Fruit fly (Drosophila melanogaster) whole organism, larva: ENCODE results near the gene drpr.
A peak's percentile ranks its signal among the peaks of the same experiment; 100 is the strongest.

Source experiments
- noc ChIP-seq: fragments of 200-800 bp; sonication (Bioruptor generic); optimal IDR thresholded peaks from 3 replicates; lab custom pipeline; 2019; ENCODE audit warnings: missing biosample characterization, mild to moderate bottlenecking, missing genetic modification characterization, moderate library complexity

The drpr gene

dm6 chr3L:1730873-1731272 lies at the start of gene drpr:
TSS of gene drpr (minus strand) at chr3L:1731107.
- TF ChIP-seq noc (tag; lab: Kevin White, UChicago): peak; percentile 5

DNA sequence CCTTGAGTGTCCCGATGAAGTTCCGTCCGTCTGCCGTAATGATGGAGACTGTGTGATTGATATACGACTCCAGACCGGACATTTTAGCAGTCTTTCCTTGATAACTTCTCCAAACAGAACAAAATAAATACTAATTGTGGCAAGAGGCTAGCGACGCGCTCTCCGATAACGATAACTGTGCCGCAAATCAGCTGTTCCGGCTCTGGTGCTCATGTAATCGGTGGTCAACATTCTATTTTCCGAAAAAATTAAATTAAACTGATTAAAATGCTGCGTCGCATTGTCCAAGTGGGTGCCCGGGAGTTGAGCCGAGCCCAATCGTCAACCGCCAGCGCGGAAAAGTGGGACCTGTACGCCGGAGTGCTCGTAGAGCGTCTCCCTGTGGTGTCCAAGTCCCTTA lies 46.3 kb upstream of the drpr start, which contains the start of the genes CG2021 and mRpL46:
TSS of gene CG2021 (minus strand) at position 163 of the 400 bp plus-strand sequence.
TSS of gene mRpL46 (plus strand) at position 191 of the 400 bp plus-strand sequence.
- TF ChIP-seq noc (tag; lab: Kevin White, UChicago): no peak

- peak; percentile 80 for TF ChIP-seq noc (tag; lab: Kevin White, UChicago)
Measured at dm6 chr3L:1774713-1775648, 44.1 kb upstream of the drpr start, which contains the start of the genes CG13933 and PolD2. TSS of gene CG13933 (minus strand) at chr3L:1775147. TSS of gene PolD2 (plus strand) at chr3L:1775633.

DNA sequence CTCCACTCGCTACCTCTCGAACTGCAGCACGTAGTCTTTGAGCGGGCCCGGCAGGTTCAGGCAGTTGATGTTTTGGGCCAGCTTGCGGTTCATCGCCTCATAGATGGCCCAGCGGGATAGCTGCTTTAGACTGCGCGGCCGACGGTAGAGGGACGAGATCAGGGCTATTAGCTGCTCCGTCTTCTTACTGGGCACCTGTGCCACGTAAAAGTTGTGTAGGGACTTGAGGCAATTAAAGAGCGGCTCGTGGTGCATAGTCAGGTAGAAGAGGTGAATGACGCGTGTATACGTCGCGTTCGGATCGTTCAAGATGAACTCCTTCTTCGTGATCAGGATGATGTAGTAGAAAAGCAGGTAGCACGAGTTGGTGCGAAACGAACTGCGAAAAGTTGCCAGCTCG lies 41.7 kb upstream of the drpr start:
- TF ChIP-seq noc (tag; lab: Kevin White, UChicago): no peak

- no peak for TF ChIP-seq noc (tag; lab: Kevin White, UChicago)
Measured at dm6 chr3L:1771658-1772057, 40.8 kb upstream of the drpr start, which contains the start of gene Dhc62B. TSS of gene Dhc62B (minus strand) at chr3L:1771758.

DNA sequence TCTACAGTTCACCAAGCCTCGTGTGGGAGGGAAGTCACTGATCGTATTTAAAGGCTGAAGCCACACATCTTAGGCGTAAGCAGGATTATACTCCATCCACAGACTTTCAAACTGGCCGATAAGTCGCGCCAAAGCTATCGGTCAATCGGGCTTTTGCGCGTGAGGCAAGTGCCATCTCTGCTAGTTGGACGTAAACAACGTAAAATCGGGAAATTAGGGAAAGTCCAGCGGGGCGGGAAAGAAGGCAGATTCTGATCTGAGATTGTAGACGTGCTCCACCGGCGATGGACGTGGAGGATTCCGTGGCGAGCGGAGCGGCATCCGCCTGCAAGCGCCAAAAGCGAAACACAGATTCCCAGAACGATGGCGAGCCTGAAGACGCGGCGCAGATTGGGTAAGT lies 25.2 kb upstream of the drpr start, which contains the start of gene CG8001:
TSS of gene CG8001 (plus strand) at position 17 of the 400 bp plus-strand sequence.
- no peak for TF ChIP-seq noc (tag; lab: Kevin White, UChicago)

dm6 chr3L:1755458-1755984 lies 24.6 kb upstream of the drpr start, which contains the start of gene Cht2:
TSS of gene Cht2 (minus strand) at chr3L:1755934.
- no peak for TF ChIP-seq noc (tag; lab: Kevin White, UChicago)

DNA sequence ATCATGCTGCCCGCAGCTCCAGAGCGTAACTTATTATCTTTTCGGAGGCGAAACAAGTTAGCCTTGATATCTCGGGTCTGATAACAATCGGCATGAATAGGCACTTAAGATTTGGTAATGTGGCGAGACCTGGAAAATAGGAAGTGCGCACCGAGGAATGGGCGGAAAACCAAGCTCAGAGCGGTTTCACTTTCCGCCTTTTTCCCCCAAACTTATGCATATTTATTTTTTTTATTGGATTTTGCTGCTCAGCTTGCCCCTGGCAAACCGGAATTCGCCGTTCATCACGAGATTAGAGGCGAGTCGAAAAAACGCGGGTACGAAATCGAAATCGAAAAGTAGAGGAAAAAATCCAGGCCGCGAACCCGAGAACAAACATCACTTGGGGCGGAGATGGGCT lies 24.0 kb upstream of the drpr start:
- TF ChIP-seq noc (tag; lab: Kevin White, UChicago): no peak

dm6 chr3L:1754262-1754661 lies 23.4 kb upstream of the drpr start:
- no peak for TF ChIP-seq noc (tag; lab: Kevin White, UChicago)

DNA sequence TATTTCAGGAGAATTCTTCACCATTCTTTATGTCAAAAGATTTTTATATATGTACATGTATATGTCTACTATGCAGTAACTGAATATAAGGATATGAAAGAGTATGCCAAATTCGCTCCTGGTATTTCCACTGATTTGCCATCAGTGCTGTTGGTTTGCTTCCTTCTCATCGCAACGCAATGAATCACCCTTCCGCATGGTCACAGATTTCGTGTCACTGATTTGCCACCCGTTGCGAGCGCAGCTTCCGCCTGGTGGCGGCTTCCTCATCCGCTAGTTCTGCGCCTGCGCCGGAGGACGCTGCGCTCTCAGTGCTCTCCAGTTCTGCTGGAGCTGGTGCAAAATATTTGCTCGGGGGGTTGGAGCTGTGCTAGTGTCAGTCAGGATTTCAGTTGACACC lies 17.3 kb upstream of the drpr start:
- no peak for TF ChIP-seq noc (tag; lab: Kevin White, UChicago)

DNA sequence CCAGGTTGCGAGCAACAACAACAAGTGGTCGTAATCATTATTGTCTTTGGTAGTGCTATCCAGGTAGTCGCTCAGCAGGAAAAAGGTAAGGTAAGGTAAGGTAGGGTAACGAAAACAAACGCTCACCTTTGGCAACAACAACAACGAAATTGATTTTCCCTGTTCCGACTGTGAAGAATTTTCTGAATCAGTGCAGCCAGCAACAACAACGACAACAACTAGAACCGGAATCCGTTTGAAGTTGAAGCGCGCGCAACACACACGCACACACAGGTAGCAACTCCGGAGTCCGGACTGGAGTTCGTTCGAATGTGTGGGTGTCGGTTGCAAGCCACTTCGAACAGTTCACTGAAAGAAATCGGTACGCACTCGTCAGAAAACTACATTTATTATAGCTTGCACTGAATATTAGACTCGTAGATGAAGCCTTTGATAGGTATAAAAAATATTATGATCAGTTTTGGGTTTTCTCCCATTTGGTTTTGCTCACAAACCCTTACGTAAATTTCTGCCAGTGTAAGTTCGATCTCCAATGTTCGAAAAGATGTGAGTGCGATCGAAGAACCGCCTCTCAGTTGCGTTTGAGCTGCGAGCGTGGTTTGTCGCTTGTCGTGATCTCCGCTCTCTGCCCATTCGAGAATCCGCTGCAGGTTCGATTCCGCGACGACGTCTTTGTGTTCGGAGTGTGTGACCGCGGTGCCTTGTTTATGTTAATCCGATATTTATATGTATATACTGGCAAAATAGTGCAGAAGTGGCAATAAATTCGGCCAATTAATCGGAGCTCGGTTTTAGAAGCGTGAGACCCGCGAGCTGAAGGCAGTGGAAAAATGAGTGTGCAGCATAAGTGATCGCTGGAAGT lies 15.7 kb upstream of the drpr start, which contains the start of gene CG13921:
TSS of gene CG13921 (plus strand) at position 570 of the 862 bp plus-strand sequence.
- peak; percentile 95 for TF ChIP-seq noc (tag; lab: Kevin White, UChicago)

DNA sequence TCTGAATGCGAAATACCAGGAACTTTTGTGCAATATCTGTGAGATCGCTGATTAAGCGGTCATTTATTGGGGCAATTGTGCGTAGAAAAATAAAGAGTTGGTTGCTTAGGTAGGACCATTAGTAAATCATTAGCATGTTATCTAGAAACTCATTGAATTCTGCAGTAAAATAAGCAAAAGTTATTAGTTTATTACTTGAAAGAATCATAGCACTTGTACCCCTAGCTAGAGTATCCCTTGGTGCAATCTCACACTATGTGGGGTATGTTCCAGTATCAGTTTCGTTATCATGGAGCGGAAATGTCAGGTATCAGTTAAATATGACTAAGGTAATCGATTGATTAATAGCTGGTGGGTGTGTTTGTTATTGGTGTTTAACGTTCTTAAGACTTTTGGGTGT lies 14.5 kb upstream of the drpr start:
- TF ChIP-seq noc (tag; lab: Kevin White, UChicago): peak; percentile 74

DNA sequence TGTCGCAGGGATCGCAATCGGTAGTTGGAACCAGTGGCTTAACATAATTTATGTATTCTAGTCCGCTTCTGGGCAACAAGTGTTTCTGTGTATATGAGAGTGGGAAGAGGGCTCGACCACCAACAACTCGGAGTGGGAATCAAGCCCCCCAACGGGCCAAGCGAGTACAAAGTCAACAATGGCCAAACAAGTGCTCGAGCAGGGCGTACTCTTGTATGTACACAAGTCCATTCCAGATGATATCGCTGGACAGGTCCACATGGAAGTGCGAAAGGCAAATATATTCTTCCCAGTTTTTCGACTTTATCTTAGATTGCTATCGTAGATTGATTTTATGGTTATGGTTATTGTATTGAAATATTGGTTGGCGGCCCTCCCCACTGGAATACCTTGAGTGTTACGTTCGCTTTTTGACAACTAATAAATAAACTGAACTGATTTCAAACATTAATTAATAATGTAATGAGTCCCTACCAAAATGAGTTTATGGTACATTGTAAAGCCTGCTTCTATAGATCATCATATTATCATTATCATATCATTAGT lies 11.7 kb upstream of the drpr start:
- TF ChIP-seq noc (tag; lab: Kevin White, UChicago): no peak

dm6 chr3L:1741655-1742551 lies 11.0 kb upstream of the drpr start:
- TF ChIP-seq noc (tag; lab: Kevin White, UChicago): peak; percentile 73
